Worm (Caenorhabditis elegans) whole organism, mixed stage, embryonic: ENCODE measurements around the gene Y47D7A.3.

ENCODE experiments used
- elt-3 ChIP-seq: fragments of 150-350 bp; optimal IDR thresholded peaks from 2 replicates; lab custom pipeline; 2014; ENCODE audit warnings: missing biosample characterization, missing genetic modification characterization
- lsy-2 ChIP-seq: fragments of 150-350 bp; optimal IDR thresholded peaks from 2 replicates; lab custom pipeline; 2014; ENCODE audit warnings: missing biosample characterization, missing genetic modification characterization
- mab-5 ChIP-seq: fragments of 150-350 bp; optimal IDR thresholded peaks from 2 replicates; lab custom pipeline; 2014; ENCODE audit warnings: missing biosample characterization, missing genetic modification characterization
- snpc-4 ChIP-seq: fragments of 150-350 bp; optimal IDR thresholded peaks from 2 replicates; lab custom pipeline; 2014; ENCODE audit warnings: missing biosample characterization, missing genetic modification characterization
- unc-39 ChIP-seq: fragments of 150-350 bp; optimal IDR thresholded peaks from 2 replicates; lab custom pipeline; 2014; ENCODE audit warnings: missing biosample characterization, missing genetic modification characterization
- unc-62 ChIP-seq: fragments of 150-350 bp; optimal IDR thresholded peaks from 2 replicates; lab custom pipeline; 2014; ENCODE audit warnings: missing biosample characterization, missing genetic modification reagents, missing genetic modification characterization

ce11 chrV:4447637-4448036 lies 36.9 kb downstream of the Y47D7A.3 start:
- TF ChIP-seq lsy-2 (no peak), unc-62 (GFP tag; lab: Kevin White, UChicago) (no peak), snpc-4 (tag; lab: Kevin White, UChicago) (no peak), unc-39 (no peak), mab-5 (no peak), elt-3 (tag; lab: Kevin White, UChicago) (no peak)
